Fruit fly (Drosophila melanogaster) whole organism, embryonic: ENCODE data around the gene Amacr.

Experiments used
- ATbp ChIP-seq: fragments of 200-800 bp; sonication (Bioruptor generic); optimal IDR thresholded peaks from 2 replicates; lab custom pipeline; 2017; ENCODE audit warnings: missing biosample characterization, mild to moderate bottlenecking, missing genetic modification characterization, missing genetic modification reagents
- Atf3 ChIP-seq: fragments of 200-800 bp; sonication (Bioruptor generic); optimal IDR thresholded peaks from 3 replicates; lab custom pipeline; 2016; ENCODE audit warnings: missing biosample characterization, missing genetic modification characterization
- Atf6 ChIP-seq: fragments of 200-800 bp; sonication (Bioruptor generic); IDR thresholded peaks from 2 replicates; pipeline ENCODE4 v1.3.6; 2022; ENCODE audit warnings: missing biosample characterization, missing genetic modification characterization
- Bdp1 ChIP-seq: fragments of 200-800 bp; sonication (Bioruptor generic); optimal IDR thresholded peaks from 3 replicates; lab custom pipeline; 2016; ENCODE audit warnings: missing biosample characterization, missing genetic modification characterization
- CG10274 ChIP-seq: fragments of 200-800 bp; sonication (Bioruptor generic); optimal IDR thresholded peaks from 3 replicates; lab custom pipeline; 2017; ENCODE audit warnings: missing biosample characterization, mild to moderate bottlenecking, missing genetic modification characterization
- CG11456 ChIP-seq: fragments of 200-800 bp; sonication (Bioruptor generic); IDR thresholded peaks from 3 replicates; pipeline ENCODE4 v1.3.6; 2022; ENCODE audit warnings: missing biosample characterization, missing genetic modification characterization
- CG11723 ChIP-seq: fragments of 200-800 bp; sonication (Bioruptor generic); optimal IDR thresholded peaks from 2 replicates; lab custom pipeline; 2017; ENCODE audit warnings: missing biosample characterization, mild to moderate bottlenecking, missing genetic modification characterization
- CG12391 ChIP-seq: fragments of 200-800 bp; sonication (Bioruptor generic); optimal IDR thresholded peaks from 3 replicates; lab custom pipeline; 2018; ENCODE audit warnings: missing biosample characterization, mild to moderate bottlenecking, missing genetic modification characterization, moderate library complexity
- CG13296 ChIP-seq: fragments of 200-800 bp; sonication (Bioruptor generic); optimal IDR thresholded peaks from 3 replicates; lab custom pipeline; 2018; ENCODE audit warnings: missing biosample characterization, mild to moderate bottlenecking, missing genetic modification characterization
- CG13775 ChIP-seq: fragments of 200-800 bp; sonication (Bioruptor generic); optimal IDR thresholded peaks from 3 replicates; lab custom pipeline; 2017; ENCODE audit warnings: missing biosample characterization, mild to moderate bottlenecking, missing genetic modification characterization
- CG14014 ChIP-seq: fragments of 200-800 bp; sonication (Bioruptor generic); IDR thresholded peaks from 2 replicates; pipeline ENCODE4 v1.3.6; 2022; ENCODE audit warnings: missing biosample characterization, missing genetic modification characterization
- CG16813 ChIP-seq: fragments of 200-800 bp; sonication (Bioruptor generic); IDR thresholded peaks from 3 replicates; pipeline ENCODE4 v1.3.6; 2022; ENCODE audit warnings: missing biosample characterization, missing genetic modification characterization; ENCODE audit not compliant: partially characterized antibody
- CG17568 ChIP-seq: fragments of 200-800 bp; sonication (Bioruptor generic); optimal IDR thresholded peaks from 2 replicates; lab custom pipeline; 2018; ENCODE audit warnings: missing biosample characterization, mild to moderate bottlenecking, missing genetic modification characterization, moderate library complexity
- CG17912 ChIP-seq: fragments of 200-800 bp; sonication (Bioruptor generic); optimal IDR thresholded peaks from 2 replicates; lab custom pipeline; 2018; ENCODE audit warnings: missing biosample characterization, mild to moderate bottlenecking, missing genetic modification characterization
- CG18476 ChIP-seq: fragments of 200-800 bp; sonication (Bioruptor generic); optimal IDR thresholded peaks from 2 replicates; lab custom pipeline; 2016; ENCODE audit warnings: missing biosample characterization, mild to moderate bottlenecking, missing genetic modification characterization
- CG2678 ChIP-seq: fragments of 200-800 bp; sonication (Bioruptor generic); optimal IDR thresholded peaks from 3 replicates; lab custom pipeline; 2019; ENCODE audit warnings: missing biosample characterization, mild to moderate bottlenecking, missing genetic modification characterization, moderate library complexity
- CG2875 ChIP-seq: fragments of 200-800 bp; sonication (Bioruptor generic); optimal IDR thresholded peaks from 2 replicates; lab custom pipeline; 2017; ENCODE audit warnings: missing biosample characterization, mild to moderate bottlenecking, missing genetic modification characterization, missing genetic modification reagents
- CG2889 ChIP-seq: fragments of 200-800 bp; sonication (Bioruptor generic); IDR thresholded peaks from 3 replicates; pipeline ENCODE4 v1.3.6; 2022; ENCODE audit warnings: missing biosample characterization, missing genetic modification characterization
- CG30431 ChIP-seq: fragments of 200-800 bp; sonication (Bioruptor generic); optimal IDR thresholded peaks from 2 replicates; lab custom pipeline; 2017; ENCODE audit warnings: missing biosample characterization, missing genetic modification characterization
- CG3407 ChIP-seq: fragments of 200-800 bp; sonication (Bioruptor generic); optimal IDR thresholded peaks from 2 replicates; lab custom pipeline; 2018; ENCODE audit warnings: missing biosample characterization, mild to moderate bottlenecking, missing genetic modification characterization
- CG3995 ChIP-seq: fragments of 200-800 bp; sonication (Bioruptor generic); optimal IDR thresholded peaks from 3 replicates; lab custom pipeline; 2016; ENCODE audit warnings: missing biosample characterization, missing genetic modification characterization
- CG4854 ChIP-seq: fragments of 200-800 bp; sonication (Bioruptor generic); optimal IDR thresholded peaks from 2 replicates; lab custom pipeline; 2016; ENCODE audit warnings: missing biosample characterization, missing genetic modification characterization, inconsistent platforms
- CG6254 ChIP-seq: fragments of 200-800 bp; sonication (Bioruptor generic); optimal IDR thresholded peaks from 3 replicates; lab custom pipeline; 2017; ENCODE audit warnings: mild to moderate bottlenecking, missing biosample characterization, missing genetic modification reagents, missing genetic modification characterization
- CG7786 ChIP-seq: fragments of 200-800 bp; sonication (Bioruptor generic); optimal IDR thresholded peaks from 2 replicates; lab custom pipeline; 2016; ENCODE audit warnings: missing biosample characterization, missing genetic modification characterization
- CG7987 ChIP-seq: fragments of 200-800 bp; sonication (Bioruptor generic); optimal IDR thresholded peaks from 2 replicates; lab custom pipeline; 2018; ENCODE audit warnings: missing biosample characterization, mild to moderate bottlenecking, missing genetic modification characterization, moderate library complexity
- D19B ChIP-seq: fragments of 200-800 bp; sonication (Bioruptor generic); optimal IDR thresholded peaks from 2 replicates; lab custom pipeline; 2017; ENCODE audit warnings: missing biosample characterization, mild to moderate bottlenecking, missing genetic modification characterization
- Hr51 ChIP-seq, 2 experiments: fragments of 200-800 bp; sonication (Bioruptor generic); optimal IDR thresholded peaks; 2 replicates in 1 of 2; 3 replicates in 1 of 2; lab custom pipeline; 2016 to 2018; ENCODE audit warnings: missing biosample characterization in 2 of 2, missing genetic modification characterization in 2 of 2, mild to moderate bottlenecking in 1 of 2, moderate library complexity in 1 of 2
- Lim3 ChIP-seq: fragments of 200-800 bp; sonication (Bioruptor generic); IDR thresholded peaks from 2 replicates; pipeline ENCODE4 v1.3.6; 2022; ENCODE audit warnings: missing biosample characterization, missing genetic modification characterization
- MBD-R2 ChIP-seq: fragments of 200-800 bp; sonication (Bioruptor generic); IDR thresholded peaks from 2 replicates; pipeline ENCODE4 v1.3.6; 2022; ENCODE audit warnings: missing biosample characterization, missing genetic modification characterization
- Taf1 ChIP-seq: fragments of 200-800 bp; sonication (Bioruptor generic); IDR thresholded peaks from 2 replicates; pipeline ENCODE4 v1.3.6; 2022; ENCODE audit warnings: missing biosample characterization, missing genetic modification characterization
- YL-1 ChIP-seq: fragments of 200-800 bp; sonication (Bioruptor generic); optimal IDR thresholded peaks from 3 replicates; lab custom pipeline; 2017; ENCODE audit warnings: missing biosample characterization, mild to moderate bottlenecking, missing genetic modification characterization
- ac ChIP-seq: fragments of 200-800 bp; sonication (Bioruptor generic); optimal IDR thresholded peaks from 3 replicates; lab custom pipeline; 2017; ENCODE audit warnings: missing biosample characterization, mild to moderate bottlenecking, missing genetic modification characterization
- bbx ChIP-seq: fragments of 200-800 bp; sonication (Bioruptor generic); IDR thresholded peaks from 2 replicates; pipeline ENCODE4 v1.3.6; 2022; ENCODE audit warnings: missing biosample characterization, missing genetic modification characterization; ENCODE audit not compliant: partially characterized antibody
- cad ChIP-seq: fragments of >200 bp; optimal IDR thresholded peaks from 2 replicates; lab custom pipeline; 2017; ENCODE audit warnings: missing biosample characterization, missing genetic modification characterization
- cas ChIP-seq: fragments of 200-800 bp; sonication (Bioruptor generic); IDR thresholded peaks from 2 replicates; pipeline ENCODE4 v1.3.6; 2022; ENCODE audit warnings: missing biosample characterization, missing genetic modification characterization
- da ChIP-seq: fragments of 200-800 bp; sonication (Bioruptor generic); optimal IDR thresholded peaks from 2 replicates; lab custom pipeline; 2016; ENCODE audit warnings: missing biosample characterization, missing genetic modification characterization
- gce ChIP-seq: fragments of 200-800 bp; sonication (Bioruptor generic); IDR thresholded peaks from 3 replicates; pipeline ENCODE4 v1.3.6; 2022; ENCODE audit warnings: missing biosample characterization, missing genetic modification characterization
- grn ChIP-seq: fragments of 200-800 bp; sonication (Bioruptor generic); optimal IDR thresholded peaks from 3 replicates; lab custom pipeline; 2017; ENCODE audit warnings: missing biosample characterization, missing genetic modification characterization
- gro ChIP-seq: fragments of 200-800 bp; sonication (Bioruptor generic); optimal IDR thresholded peaks from 2 replicates; lab custom pipeline; 2016; ENCODE audit warnings: missing biosample characterization, missing genetic modification characterization
- her ChIP-seq: fragments of 200-800 bp; sonication (Bioruptor generic); optimal IDR thresholded peaks from 2 replicates; lab custom pipeline; 2016; ENCODE audit warnings: missing biosample characterization, missing genetic modification characterization
- insv ChIP-seq, 2 experiments: fragments of 200-800 bp; sonication (Bioruptor generic); optimal IDR thresholded peaks; 3 replicates each; lab custom pipeline; 2016 to 2018; ENCODE audit warnings: missing biosample characterization in 2 of 2, missing genetic modification characterization in 2 of 2
- ken ChIP-seq: fragments of 200-800 bp; sonication (Bioruptor generic); IDR thresholded peaks from 3 replicates; pipeline ENCODE4 v1.3.6; 2022; ENCODE audit warnings: missing biosample characterization, missing genetic modification characterization
- lbe ChIP-seq: fragments of 200-800 bp; sonication (Bioruptor generic); optimal IDR thresholded peaks from 2 replicates; lab custom pipeline; 2016; ENCODE audit warnings: missing biosample characterization, mild to moderate bottlenecking, missing genetic modification characterization
- nau ChIP-seq: fragments of 200-800 bp; sonication (Bioruptor generic); optimal IDR thresholded peaks from 3 replicates; lab custom pipeline; 2017; ENCODE audit warnings: missing biosample characterization, mild to moderate bottlenecking, missing genetic modification characterization, missing genetic modification reagents
- oc ChIP-seq: fragments of 200-800 bp; sonication (Bioruptor generic); optimal IDR thresholded peaks from 2 replicates; lab custom pipeline; 2018; ENCODE audit warnings: missing biosample characterization, mild to moderate bottlenecking, missing genetic modification characterization, moderate library complexity
- peb ChIP-seq: fragments of 200-800 bp; sonication (Bioruptor generic); IDR thresholded peaks from 2 replicates; pipeline ENCODE4 v1.3.6; 2022; ENCODE audit warnings: missing biosample characterization, missing genetic modification characterization
- scrt ChIP-seq: fragments of 200-800 bp; sonication (Bioruptor generic); optimal IDR thresholded peaks from 2 replicates; lab custom pipeline; 2018; ENCODE audit warnings: missing biosample characterization, mild to moderate bottlenecking, missing genetic modification characterization, moderate library complexity
- sr ChIP-seq: fragments of 200-800 bp; sonication (Bioruptor generic); IDR thresholded peaks from 3 replicates; pipeline ENCODE4 v1.3.6; 2022; ENCODE audit warnings: missing biosample characterization, missing genetic modification characterization
- trh ChIP-seq: fragments of 200-800 bp; sonication (Bioruptor generic); optimal IDR thresholded peaks from 2 replicates; lab custom pipeline; 2016; ENCODE audit warnings: missing biosample characterization, missing genetic modification characterization
- zen ChIP-seq: fragments of 200-800 bp; sonication (Bioruptor generic); optimal IDR thresholded peaks from 3 replicates; lab custom pipeline; 2018; ENCODE audit warnings: missing biosample characterization, mild to moderate bottlenecking, missing genetic modification characterization, moderate library complexity

Amacr gene

dm6 chr2L:20780768-20781167 lies 28.6 kb upstream of the Amacr start (continued):
- TF ChIP-seq ATbp (GFP tag; lab: Kevin White, UChicago), result peak; percentile 87
- TF ChIP-seq cad, result no peak
- peak; percentile 4 to 58 for TF ChIP-seq Hr51 (GFP tag; optimal IDR thresholded peaks at IDR 0.05; lab: Kevin White, UChicago)
- TF ChIP-seq CG14014, result peak; percentile 62; the same call in 1 of the 2 replicates
- TF ChIP-seq CG30431 (GFP tag; lab: Kevin White, UChicago), result peak; percentile 40
- TF ChIP-seq Lim3 (GFP tag; lab: Robert Waterston, UW), result no peak
- TF ChIP-seq CG17568 (GFP tag; lab: Kevin White, UChicago), result peak; percentile 79
- peak; percentile 50 for TF ChIP-seq her (GFP tag; lab: Kevin White, UChicago)
- peak; percentile 71 for TF ChIP-seq YL-1 (GFP tag; lab: Kevin White, UChicago)
- peak; percentile 69 for TF ChIP-seq nau (GFP tag; lab: Kevin White, UChicago)
- TF ChIP-seq peb (GFP tag; lab: Robert Waterston, UW), result 0 out of 2 replicates have a peak, but pooled peaks have one; percentile 28
- TF ChIP-seq gro (GFP tag; lab: Kevin White, UChicago), result peak; percentile 11
- peak; percentile 69; the same call in 1 of the 3 replicates for TF ChIP-seq gce
- TF ChIP-seq CG16813 (GFP tag; lab: Robert Waterston, UW), result no peak
- TF ChIP-seq grn, result peak; percentile 49
- TF ChIP-seq sr (GFP tag; lab: Robert Waterston, UW), result 0 out of 3 replicates have a peak, but pooled peaks have one; percentile 28
- TF ChIP-seq CG3995 (GFP tag; lab: Kevin White, UChicago), result no peak
- TF ChIP-seq CG7987 (GFP tag; lab: Kevin White, UChicago), result peak; percentile 91
- peak; percentile 59 for TF ChIP-seq CG4854
- peak; percentile 66 for TF ChIP-seq CG11723 (GFP tag; lab: Kevin White, UChicago)
- peak; percentile 14 for TF ChIP-seq lbe
- peak; percentile 67 for TF ChIP-seq zen (tag; lab: Kevin White, UChicago)
- TF ChIP-seq oc (tag; lab: Kevin White, UChicago), result peak; percentile 40
- no peak for TF ChIP-seq Taf1
- TF ChIP-seq CG18476 (GFP tag; lab: Kevin White, UChicago), result peak; percentile 2
- peak; percentile 69; the same call in 2 of the 3 replicates for TF ChIP-seq ken (GFP tag; lab: Robert Waterston, UW)
- TF ChIP-seq CG2875 (GFP tag; lab: Kevin White, UChicago), result peak; percentile 76
- TF ChIP-seq scrt (GFP tag; lab: Kevin White, UChicago), result peak; percentile 76
- peak; percentile 82 for TF ChIP-seq ac (GFP tag; lab: Kevin White, UChicago)
- peak; percentile 40 for TF ChIP-seq D19B
- TF ChIP-seq MBD-R2 (GFP tag; lab: Robert Waterston, UW), result peak; percentile 20; the same call in 1 of the 2 replicates
- TF ChIP-seq cas (GFP tag; lab: Robert Waterston, UW), result no peak
- TF ChIP-seq CG2889 (GFP tag; lab: Robert Waterston, UW), result no peak
- no peak for TF ChIP-seq CG11456 (GFP tag; lab: Robert Waterston, UW)
- TF ChIP-seq trh (GFP tag; lab: Kevin White, UChicago), result peak; percentile 7
- peak; percentile 30 for TF ChIP-seq Bdp1 (GFP tag; lab: Kevin White, UChicago)
- no peak for TF ChIP-seq da (GFP tag; lab: Kevin White, UChicago)
- peak in 1 of 2 experiments; percentile 21 for TF ChIP-seq insv (GFP tag; optimal IDR thresholded peaks at IDR 0.05; lab: Kevin White, UChicago)
- TF ChIP-seq CG2678 (tag; lab: Kevin White, UChicago), result peak; percentile 79
- TF ChIP-seq CG6254 (GFP tag; lab: Kevin White, UChicago), result peak; percentile 29
- TF ChIP-seq CG10274, result peak; percentile 77
- no peak for TF ChIP-seq CG13775 (GFP tag; lab: Kevin White, UChicago)
- no peak for TF ChIP-seq bbx (GFP tag; lab: Robert Waterston, UW)
- peak; percentile 74 for TF ChIP-seq CG13296 (GFP tag; lab: Kevin White, UChicago)
- TF ChIP-seq Atf6 (GFP tag; lab: Robert Waterston, UW), result peak; percentile 53
- peak; percentile 78 for TF ChIP-seq CG3407 (GFP tag; lab: Kevin White, UChicago)
- peak; percentile 51 for TF ChIP-seq CG17912 (GFP tag; lab: Kevin White, UChicago)
- peak; percentile 38 for TF ChIP-seq Atf3 (GFP tag; lab: Kevin White, UChicago)
- peak; percentile 32 for TF ChIP-seq CG12391 (tag; lab: Kevin White, UChicago)
- TF ChIP-seq CG7786 (GFP tag; lab: Kevin White, UChicago), result peak; percentile 28
